Fruit fly (Drosophila melanogaster) Kc167 (cell line): ENCODE results near the gene gzl.

Source experiments
- Myc ChIP-seq: fragments of >200 bp; optimal IDR thresholded peaks from 2 replicates; lab custom pipeline; 2017; ENCODE audit warnings: missing external identifiers
- Sin3A ChIP-seq: fragments of >200 bp; optimal IDR thresholded peaks from 2 replicates; lab custom pipeline; 2018; ENCODE audit warnings: missing external identifiers
- h ChIP-seq: fragments of >200 bp; optimal IDR thresholded peaks from 3 replicates; lab custom pipeline; 2018; ENCODE audit warnings: missing external identifiers
- insv ChIP-seq: fragments of >200 bp; optimal IDR thresholded peaks from 3 replicates; lab custom pipeline; 2018; ENCODE audit warnings: missing external identifiers
- psq ChIP-seq: fragments of >200 bp; optimal IDR thresholded peaks from 2 replicates; lab custom pipeline; 2017; ENCODE audit warnings: missing external identifiers
- ttk ChIP-seq: sonication (Bioruptor generic); optimal IDR thresholded peaks from 2 replicates; lab custom pipeline; 2017; ENCODE audit warnings: missing external identifiers

The gzl gene

DNA sequence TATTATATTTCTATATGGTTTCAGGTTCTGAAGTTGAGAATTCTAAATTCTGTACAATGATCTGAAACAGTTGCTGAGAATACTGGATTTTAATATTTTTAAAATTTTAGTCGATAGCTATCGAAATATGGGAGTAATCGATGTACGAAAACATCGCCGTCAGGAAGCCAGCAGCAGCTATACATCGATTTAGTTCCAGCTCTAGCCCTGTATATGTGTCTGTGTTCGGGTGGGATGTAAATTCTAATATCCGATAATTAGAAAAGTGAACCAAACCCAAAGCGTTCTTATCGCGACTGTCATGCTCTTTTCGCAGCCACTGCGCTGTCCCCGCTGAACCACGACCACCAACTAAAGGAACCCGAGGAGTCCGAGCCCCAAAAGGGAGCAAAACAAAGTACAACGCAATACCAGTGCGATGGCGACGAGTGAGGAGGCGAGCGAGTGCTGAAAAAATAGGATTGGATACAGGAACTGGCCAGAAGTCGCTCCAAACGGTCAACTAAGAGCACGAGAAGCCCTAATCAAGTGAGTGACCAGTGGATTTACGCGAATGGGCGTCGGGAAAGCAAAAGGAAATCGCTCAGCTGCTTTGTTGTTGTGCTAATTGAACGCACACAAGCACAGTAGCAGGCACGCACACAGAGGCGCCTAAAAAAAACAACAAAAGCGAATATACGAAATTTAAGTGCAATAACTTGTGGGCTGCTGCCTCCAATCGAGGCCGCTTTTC is at the start of gene gzl:
gzl (plus strand) TSS at position 182 of the 733 bp plus-strand sequence.
- no peak for TF ChIP-seq Sin3A (lab: Kevin White, UChicago)
- no peak for TF ChIP-seq insv (lab: Kevin White, UChicago)
- no peak for TF ChIP-seq psq (lab: Kevin White, UChicago)
- no peak for TF ChIP-seq h (lab: Kevin White, UChicago)
- TF ChIP-seq ttk (lab: Kevin White, UChicago): no peak
- TF ChIP-seq Myc (lab: Kevin White, UChicago): no peak

DNA sequence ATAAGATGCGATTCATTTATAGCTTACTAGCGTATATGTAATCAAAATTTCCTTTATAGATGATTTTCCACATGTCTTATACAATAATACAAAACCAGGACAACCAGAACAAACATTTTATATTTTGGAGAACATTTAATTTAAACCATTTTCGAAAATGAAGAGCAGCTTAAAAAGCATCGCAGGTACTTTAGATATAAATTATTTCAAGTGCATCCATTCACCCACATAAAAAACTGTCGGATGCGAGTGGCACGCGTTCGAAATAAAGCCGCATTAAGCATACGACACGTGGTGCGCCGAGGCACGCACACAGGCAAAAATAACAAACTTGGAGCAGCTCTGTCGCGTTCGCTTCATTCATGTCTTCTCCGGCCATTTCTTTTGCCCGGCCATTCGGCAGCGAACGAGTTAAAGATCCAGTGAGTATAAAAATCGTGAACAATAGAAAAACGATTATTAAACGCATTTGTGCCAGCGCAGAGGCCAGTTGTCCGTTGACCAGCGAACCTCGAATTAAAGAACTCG is 47.7 kb upstream of the gzl start, which contains the start of gene Osi19:
Osi19 (plus strand) TSS at position 457 of the 528 bp plus-strand sequence.
- TF ChIP-seq h (lab: Kevin White, UChicago) (no peak), insv (lab: Kevin White, UChicago) (no peak), Sin3A (lab: Kevin White, UChicago) (no peak), psq (lab: Kevin White, UChicago) (no peak), Myc (lab: Kevin White, UChicago) (no peak), ttk (lab: Kevin White, UChicago) (no peak)

- TF ChIP-seq h (lab: Kevin White, UChicago): no peak
- no peak for TF ChIP-seq insv (lab: Kevin White, UChicago)
- TF ChIP-seq Myc (lab: Kevin White, UChicago): no peak
- no peak for TF ChIP-seq psq (lab: Kevin White, UChicago)
- no peak for TF ChIP-seq ttk (lab: Kevin White, UChicago)
- no peak for TF ChIP-seq Sin3A (lab: Kevin White, UChicago)
These were observed 45.3 kb upstream of the gzl start for dm6 chr3R:6337397-6337796.

dm6 chr3R:6339795-6340194 is 42.9 kb upstream of the gzl start, which contains the start of gene Osi20:
TSS of gene Osi20 (plus strand) at chr3R:6340095.
- no peak for TF ChIP-seq psq (lab: Kevin White, UChicago)
- TF ChIP-seq Sin3A (lab: Kevin White, UChicago): no peak
- no peak for TF ChIP-seq Myc (lab: Kevin White, UChicago)
- TF ChIP-seq insv (lab: Kevin White, UChicago): no peak
- TF ChIP-seq h (lab: Kevin White, UChicago): no peak
- TF ChIP-seq ttk (lab: Kevin White, UChicago): no peak

DNA sequence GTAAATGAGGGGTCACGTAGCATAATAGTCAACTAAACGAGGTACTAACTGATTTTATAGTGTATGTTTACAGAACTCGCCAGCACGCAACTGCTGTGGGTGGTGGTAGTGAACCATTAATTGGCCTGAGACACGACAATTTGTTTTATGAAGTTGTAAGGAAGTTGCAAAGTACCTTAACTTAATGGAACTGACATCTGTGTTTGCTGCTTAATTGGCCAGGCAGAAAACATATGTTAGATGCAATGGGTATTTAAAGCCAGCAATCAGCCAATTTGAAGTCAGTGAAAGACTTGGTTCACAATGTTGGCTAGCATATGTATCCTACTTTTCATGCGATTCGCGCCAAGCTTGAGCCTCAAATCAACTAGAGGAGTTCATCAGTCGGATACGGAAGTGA is 41.0 kb upstream of the gzl start, which contains the start of gene CG17917:
CG17917 (plus strand) TSS at position 301 of the 400 bp plus-strand sequence.
- TF ChIP-seq Myc (lab: Kevin White, UChicago): no peak
- no peak for TF ChIP-seq psq (lab: Kevin White, UChicago)
- TF ChIP-seq h (lab: Kevin White, UChicago): no peak
- no peak for TF ChIP-seq ttk (lab: Kevin White, UChicago)
- TF ChIP-seq insv (lab: Kevin White, UChicago): no peak

DNA sequence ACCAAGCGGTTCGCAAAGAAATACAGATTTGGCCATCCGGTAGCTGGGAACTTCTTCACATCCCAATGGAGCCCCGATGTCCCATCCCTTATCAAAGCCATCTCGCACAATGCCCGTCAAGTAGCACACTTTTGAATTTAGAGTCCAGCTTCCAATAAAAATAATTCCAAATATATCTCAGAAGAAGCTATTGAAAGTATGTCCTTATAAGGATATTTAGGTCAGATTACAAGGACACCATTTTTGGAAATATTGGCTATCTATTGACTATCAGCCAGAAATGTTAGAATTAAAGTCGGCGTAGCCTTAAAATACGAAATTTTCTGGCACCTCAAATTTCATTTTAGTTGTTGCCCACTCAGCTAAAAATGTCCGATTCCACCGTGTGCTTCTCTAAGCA is 40.0 kb upstream of the gzl start, which contains the start of gene CG10298:
CG10298 (plus strand) TSS at position 301 of the 400 bp plus-strand sequence.
- TF ChIP-seq Sin3A (lab: Kevin White, UChicago) (no peak), insv (lab: Kevin White, UChicago) (no peak), psq (lab: Kevin White, UChicago) (no peak), Myc (lab: Kevin White, UChicago) (no peak), h (lab: Kevin White, UChicago) (no peak), ttk (lab: Kevin White, UChicago) (no peak)

- TF ChIP-seq h (lab: Kevin White, UChicago) (no peak), insv (lab: Kevin White, UChicago) (no peak), psq (lab: Kevin White, UChicago) (no peak), Sin3A (lab: Kevin White, UChicago) (no peak), Myc (lab: Kevin White, UChicago) (no peak), ttk (lab: Kevin White, UChicago) (no peak)
These were observed 39.1 kb upstream of the gzl start, which contains the start of gene CG17919 for dm6 chr3R:6343396-6344239. TSS of gene CG17919 (plus strand) at chr3R:6344029.

DNA sequence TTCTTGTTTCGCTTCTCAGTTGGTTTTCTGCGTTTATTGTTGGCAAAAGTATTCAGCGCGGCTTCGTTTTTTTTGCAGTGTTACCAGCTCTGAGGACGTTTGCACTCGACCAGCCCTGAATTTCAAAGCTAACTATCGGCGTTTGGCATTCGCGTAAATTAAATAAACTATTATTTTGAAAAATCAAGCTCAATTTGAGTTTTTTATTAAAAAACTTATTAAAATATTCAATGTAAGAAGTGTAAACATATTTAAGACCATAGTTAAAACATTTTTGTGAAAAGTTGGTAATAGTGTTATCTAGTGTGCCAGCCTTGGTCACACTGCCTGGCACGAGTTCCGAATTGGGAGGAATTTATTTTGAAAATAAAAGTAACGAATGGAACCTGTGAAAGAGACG is 36.9 kb upstream of the gzl start, which contains the start of the genes SmD2 and CG18048:
SmD2 (minus strand) TSS at position 98 of the 400 bp plus-strand sequence.
CG18048 (plus strand) TSS at position 298 of the 400 bp plus-strand sequence.
- TF ChIP-seq insv (lab: Kevin White, UChicago) (no peak), psq (lab: Kevin White, UChicago) (no peak), ttk (lab: Kevin White, UChicago) (no peak), Myc (lab: Kevin White, UChicago) (no peak), h (lab: Kevin White, UChicago) (no peak), Sin3A (lab: Kevin White, UChicago) (no peak)

DNA sequence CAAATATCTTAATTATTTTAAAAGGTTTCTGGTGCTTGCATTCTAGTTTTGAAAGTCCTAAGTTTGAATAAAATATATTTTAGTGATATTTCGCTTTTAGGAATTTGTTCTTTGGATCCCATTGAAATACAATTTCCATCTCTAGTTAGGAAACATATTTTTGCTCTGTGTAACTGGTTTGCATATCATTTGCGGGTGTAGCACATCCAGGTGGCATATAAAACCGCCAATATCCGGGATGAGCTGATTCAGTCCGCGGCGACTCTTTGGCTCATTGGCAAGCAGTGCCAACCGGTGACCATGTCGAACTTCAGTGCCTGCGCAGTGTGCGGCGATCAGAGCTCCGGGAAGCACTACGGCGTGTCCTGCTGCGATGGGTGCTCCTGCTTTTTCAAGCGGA is 33.8 kb upstream of the gzl start, which contains the start of gene Hr83:
Hr83 (plus strand) TSS at position 301 of the 400 bp plus-strand sequence.
- TF ChIP-seq Sin3A (lab: Kevin White, UChicago) (no peak), Myc (lab: Kevin White, UChicago) (no peak), insv (lab: Kevin White, UChicago) (no peak), ttk (lab: Kevin White, UChicago) (no peak), psq (lab: Kevin White, UChicago) (no peak), h (lab: Kevin White, UChicago) (no peak)

DNA sequence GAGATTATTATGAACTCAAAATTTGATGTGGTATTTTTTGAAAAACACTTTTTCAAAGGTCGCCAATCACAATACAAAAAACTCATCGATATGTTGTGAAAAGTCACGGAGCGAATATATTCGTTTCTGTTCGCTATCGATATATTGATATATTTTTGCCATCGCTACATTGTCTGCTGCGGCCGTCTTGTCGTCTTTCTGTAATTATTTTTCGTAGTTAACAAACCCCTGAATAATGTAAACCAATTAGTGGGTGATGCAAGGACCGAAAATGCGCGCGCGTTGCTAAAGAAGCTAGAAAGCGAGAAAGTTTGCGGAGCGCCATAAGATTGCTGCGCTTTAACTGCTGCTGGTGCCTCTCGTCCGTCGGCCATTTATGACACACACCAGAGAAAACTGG is 32.0 kb upstream of the gzl start, which contains the start of gene Pak:
Pak (plus strand) TSS at position 142 of the 400 bp plus-strand sequence.
- TF ChIP-seq Sin3A (lab: Kevin White, UChicago) (no peak), Myc (lab: Kevin White, UChicago) (no peak), psq (lab: Kevin White, UChicago) (no peak), insv (lab: Kevin White, UChicago) (no peak), h (lab: Kevin White, UChicago) (no peak), ttk (lab: Kevin White, UChicago) (no peak)
